Worm (Caenorhabditis elegans) whole organism, L1 larva: ENCODE data around the gene srw-36.

Experiments
- C04F5.9 ChIP-seq: sonication (generic microtip); optimal IDR thresholded peaks from 2 replicates; lab custom pipeline; 2016; ENCODE audit warnings: missing genetic modification characterization, missing compliant biosample characterization
- C16A3.4 ChIP-seq: fragments of 150-350 bp; optimal IDR thresholded peaks from 2 replicates; lab custom pipeline; 2014; ENCODE audit warnings: missing biosample characterization, missing genetic modification characterization
- C34B4.2 ChIP-seq: sonication (generic microtip); optimal IDR thresholded peaks from 2 replicates; lab custom pipeline; 2017; ENCODE audit warnings: mild to moderate bottlenecking, missing genetic modification characterization, missing compliant biosample characterization
- F16B12.6 ChIP-seq: fragments of 150-350 bp; optimal IDR thresholded peaks from 2 replicates; lab custom pipeline; 2014; ENCODE audit warnings: missing biosample characterization, missing genetic modification characterization
- Y116A8C.19 ChIP-seq: sonication (generic microtip); optimal IDR thresholded peaks from 2 replicates; lab custom pipeline; 2016; ENCODE audit warnings: missing compliant biosample characterization, missing genetic modification characterization, borderline replicate concordance
- ama-1 ChIP-seq: fragments of 150-350 bp; optimal IDR thresholded peaks from 2 replicates; lab custom pipeline; 2014
- ceh-8 ChIP-seq: fragments of 200-800 bp; sonication (Bioruptor generic); optimal IDR thresholded peaks from 2 replicates; lab custom pipeline; 2018; ENCODE audit warnings: mild to moderate bottlenecking, missing genetic modification characterization, moderate library complexity, missing compliant biosample characterization
- ceh-90 ChIP-seq: sonication (generic microtip); optimal IDR thresholded peaks from 2 replicates; lab custom pipeline; 2016; ENCODE audit warnings: missing genetic modification characterization, missing compliant biosample characterization
- efl-1 ChIP-seq, 4 experiments: fragments of 150-350 bp; optimal IDR thresholded peaks in 3 of 4; peaks in 1 of 4; 1 replicate in 1 of 4; 2 replicates in 3 of 4; lab custom pipeline; 2014; ENCODE audit warnings: missing biosample characterization in 2 of 4, missing genetic modification characterization in 2 of 4, missing genetic modification reagents in 2 of 4
- elt-2 ChIP-seq: sonication (generic microtip); optimal IDR thresholded peaks from 2 replicates; lab custom pipeline; 2016; ENCODE audit warnings: missing genetic modification characterization, mild to moderate bottlenecking, inconsistent platforms, missing compliant biosample characterization, missing genetic modification reagents
- fkh-10 ChIP-seq: sonication (generic microtip); optimal IDR thresholded peaks from 2 replicates; lab custom pipeline; 2017; ENCODE audit warnings: missing biosample characterization, missing genetic modification reagents, missing genetic modification characterization
- fkh-4 ChIP-seq: sonication (generic microtip); optimal IDR thresholded peaks from 2 replicates; lab custom pipeline; 2016; ENCODE audit warnings: missing compliant biosample characterization, missing genetic modification characterization, borderline replicate concordance
- hlh-17 ChIP-seq: fragments of 200-800 bp; sonication (Bioruptor generic); optimal IDR thresholded peaks from 2 replicates; lab custom pipeline; 2018; ENCODE audit warnings: missing genetic modification characterization, mild to moderate bottlenecking, missing compliant biosample characterization, moderate library complexity, borderline replicate concordance
- jun-1 ChIP-seq: fragments of 150-350 bp; optimal IDR thresholded peaks from 2 replicates; lab custom pipeline; 2014; ENCODE audit warnings: missing biosample characterization, missing genetic modification reagents, missing genetic modification characterization
- lin-13 ChIP-seq: fragments of 150-350 bp; optimal IDR thresholded peaks from 2 replicates; lab custom pipeline; 2014; ENCODE audit warnings: missing biosample characterization, missing genetic modification reagents, missing genetic modification characterization
- lin-35 ChIP-seq, 2 experiments: fragments of 150-350 bp; optimal IDR thresholded peaks; 2 replicates each; lab custom pipeline; 2014; ENCODE audit warnings: missing biosample characterization in 2 of 2, missing genetic modification characterization in 2 of 2, missing genetic modification reagents in 2 of 2
- lsy-2 ChIP-seq, 2 experiments: fragments of 150-350 bp; optimal IDR thresholded peaks; 2 replicates each; lab custom pipeline; 2014; ENCODE audit warnings: missing biosample characterization in 2 of 2, missing genetic modification characterization in 2 of 2
- mab-9 ChIP-seq: fragments of 200-800 bp; sonication (Bioruptor generic); IDR thresholded peaks from 2 replicates; pipeline ENCODE4 v1.3.6; 2022; ENCODE audit warnings: missing genetic modification reagents, missing genetic modification characterization, missing compliant biosample characterization
- mdl-1 ChIP-seq, 2 experiments: fragments of 150-350 bp; optimal IDR thresholded peaks; 2 replicates each; lab custom pipeline; 2014 to 2017; ENCODE audit warnings: missing biosample characterization in 2 of 2, missing genetic modification characterization in 2 of 2, inconsistent platforms in 1 of 2
- mep-1 ChIP-seq: fragments of 150-350 bp; optimal IDR thresholded peaks from 2 replicates; lab custom pipeline; 2014; ENCODE audit warnings: missing biosample characterization, missing genetic modification characterization
- nhr-20 ChIP-seq: sonication (generic microtip); optimal IDR thresholded peaks from 2 replicates; lab custom pipeline; 2016; ENCODE audit warnings: mild to moderate bottlenecking, missing genetic modification characterization, missing compliant biosample characterization
- nhr-237 ChIP-seq: fragments of 150-350 bp; optimal IDR thresholded peaks from 2 replicates; lab custom pipeline; 2014; ENCODE audit warnings: missing biosample characterization, missing genetic modification characterization
- nhr-28 ChIP-seq: fragments of 150-350 bp; optimal IDR thresholded peaks from 2 replicates; lab custom pipeline; 2014; ENCODE audit warnings: missing biosample characterization, missing genetic modification characterization
- nhr-71 ChIP-seq: sonication (generic microtip); optimal IDR thresholded peaks from 2 replicates; lab custom pipeline; 2016; ENCODE audit warnings: mild to moderate bottlenecking, missing genetic modification characterization, moderate library complexity, missing compliant biosample characterization
- nhr-90 ChIP-seq: sonication (generic microtip); optimal IDR thresholded peaks from 2 replicates; lab custom pipeline; 2016; ENCODE audit warnings: mild to moderate bottlenecking, missing genetic modification characterization, missing compliant biosample characterization; ENCODE audit not compliant: poor library complexity
- pax-3 ChIP-seq: fragments of 200-800 bp; sonication (Bioruptor generic); optimal IDR thresholded peaks from 2 replicates; lab custom pipeline; 2018; ENCODE audit warnings: mild to moderate bottlenecking, missing genetic modification characterization, moderate library complexity, missing compliant biosample characterization
- pqm-1 ChIP-seq: sonication (generic microtip); optimal IDR thresholded peaks from 3 replicates; lab custom pipeline; 2017; ENCODE audit warnings: missing biosample characterization, missing genetic modification characterization
- skn-1 ChIP-seq: fragments of 150-350 bp; optimal IDR thresholded peaks from 2 replicates; lab custom pipeline; 2014; ENCODE audit warnings: missing biosample characterization, missing genetic modification characterization
- swsn-7 ChIP-seq: sonication (generic microtip); optimal IDR thresholded peaks from 2 replicates; lab custom pipeline; 2016; ENCODE audit warnings: missing genetic modification characterization, missing compliant biosample characterization
- unc-30 ChIP-seq: sonication (generic microtip); optimal IDR thresholded peaks from 2 replicates; lab custom pipeline; 2017; ENCODE audit warnings: missing biosample characterization, missing genetic modification characterization
- unc-62 ChIP-seq: fragments of 150-350 bp; optimal IDR thresholded peaks from 2 replicates; lab custom pipeline; 2014; ENCODE audit warnings: missing biosample characterization, missing genetic modification reagents, missing genetic modification characterization
- unc-86 ChIP-seq: sonication (generic microtip); optimal IDR thresholded peaks from 2 replicates; lab custom pipeline; 2016; ENCODE audit warnings: missing genetic modification characterization, missing compliant biosample characterization
- vab-15 ChIP-seq: sonication (generic microtip); optimal IDR thresholded peaks from 2 replicates; lab custom pipeline; 2017; ENCODE audit warnings: missing genotype, mild to moderate bottlenecking, missing genetic modification characterization, missing compliant biosample characterization
- xbp-1 ChIP-seq: sonication (generic microtip); optimal IDR thresholded peaks from 2 replicates; lab custom pipeline; 2016; ENCODE audit warnings: missing genetic modification characterization, missing compliant biosample characterization

Gene srw-36

DNA sequence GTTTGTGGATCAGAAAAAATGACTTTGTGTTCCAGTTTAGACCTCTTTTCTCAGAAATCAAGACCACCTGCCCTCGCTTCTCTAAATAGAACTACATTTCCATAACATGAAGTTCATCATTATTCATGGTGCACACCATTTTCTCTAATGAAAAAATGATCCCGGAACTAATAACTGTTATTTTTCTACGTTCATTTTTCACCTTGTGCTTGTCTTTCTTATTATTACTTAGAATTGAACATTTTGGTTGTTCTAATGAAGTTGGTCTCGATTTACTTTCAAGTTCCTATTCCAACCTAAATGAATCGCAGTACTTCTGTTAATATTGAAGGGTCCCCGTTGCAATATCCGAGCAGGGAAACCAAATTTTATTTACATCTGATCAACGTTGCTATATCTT is at the start of gene srw-36:
Gene srw-36, plus strand, starts transcription at position 301 of the 400 bp plus-strand sequence.
- no peak for TF ChIP-seq hlh-17 (GFP tag; lab: Kevin White, UChicago)
- no peak for TF ChIP-seq nhr-28 (tag; lab: Kevin White, UChicago)
- no peak for TF ChIP-seq xbp-1
- TF ChIP-seq efl-1 (optimal IDR thresholded peaks at IDR 0.05; lab: Kevin White, UChicago), result no peak
- TF ChIP-seq efl-1 (GFP tag; optimal IDR thresholded peaks at IDR 0.05 in 1 of 2; lab: Kevin White, UChicago), result no peak
- TF ChIP-seq C16A3.4 (tag; lab: Kevin White, UChicago), result no peak
- TF ChIP-seq C04F5.9 (tag; lab: Kevin White, UChicago), result no peak
- TF ChIP-seq nhr-71 (tag; lab: Kevin White, UChicago), result no peak
- no peak for TF ChIP-seq fkh-4 (tag; lab: Kevin White, UChicago)
- TF ChIP-seq mab-9 (GFP tag; lab: Robert Waterston, UW), result no peak
- TF ChIP-seq skn-1 (tag; lab: Kevin White, UChicago), result no peak
- no peak for TF ChIP-seq pax-3

- TF ChIP-seq elt-2 (tag; lab: Kevin White, UChicago) (peak; percentile 54), nhr-90 (no peak), fkh-10 (no peak)
- TF ChIP-seq, all 84 proteins: peak for 1
Observed at ce11 chrV:16635911-16636310, 47.1 kb upstream of the srw-36 start, which contains the start of gene mltn-11. Gene mltn-11, plus strand, starts transcription at chrV:16636186.

ce11 chrV:16638204-16638603 is 44.8 kb upstream of the srw-36 start, which contains the start of gene srw-76:
Gene srw-76, minus strand, starts transcription at chrV:16638304.
- no peak for TF ChIP-seq vab-15 (tag; lab: Kevin White, UChicago)
- TF ChIP-seq skn-1 (tag; lab: Kevin White, UChicago), result no peak
- TF ChIP-seq nhr-90, result no peak
- no peak for TF ChIP-seq unc-30 (tag; lab: Kevin White, UChicago)
- no peak for TF ChIP-seq jun-1 (tag; lab: Kevin White, UChicago)
- TF ChIP-seq lin-35 (GFP tag; optimal IDR thresholded peaks at IDR 0.05; lab: Kevin White, UChicago), result no peak
- no peak for TF ChIP-seq unc-62 (GFP tag; lab: Kevin White, UChicago)
- TF ChIP-seq swsn-7, result no peak
- no peak for TF ChIP-seq C34B4.2 (tag; lab: Kevin White, UChicago)
- TF ChIP-seq unc-86 (tag; lab: Kevin White, UChicago), result no peak
- TF ChIP-seq, all 84 proteins: peak for 0

DNA sequence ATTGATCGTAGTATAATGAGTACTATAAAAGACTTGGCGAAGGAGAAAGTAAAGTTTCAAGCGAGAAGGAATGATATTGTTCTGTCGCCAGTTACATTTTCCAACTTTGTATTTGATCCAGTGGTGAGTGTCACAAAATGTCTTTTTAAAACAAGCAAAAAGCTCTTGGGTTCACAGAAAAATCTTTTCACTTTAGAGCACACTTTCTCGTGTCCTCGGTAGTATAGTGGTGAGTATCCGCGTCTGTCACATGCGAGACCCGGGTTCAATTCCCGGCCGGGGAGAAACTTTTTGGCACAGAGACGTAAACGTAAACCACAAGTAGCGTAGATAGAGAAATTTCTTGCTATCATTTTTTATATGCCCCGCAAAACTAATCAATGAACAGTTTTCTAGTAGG is 42.6 kb upstream of the srw-36 start:
- no peak for TF ChIP-seq nhr-20
- TF ChIP-seq skn-1 (tag; lab: Kevin White, UChicago), result no peak
- TF ChIP-seq swsn-7, result no peak
- no peak for TF ChIP-seq lin-13 (GFP tag; lab: Kevin White, UChicago)
- no peak for TF ChIP-seq mdl-1 (tag; optimal IDR thresholded peaks at IDR 0.05; lab: Kevin White, UChicago)
- no peak for TF ChIP-seq mab-9 (GFP tag; lab: Robert Waterston, UW)
- TF ChIP-seq ama-1 (lab: Kevin White, UChicago), result no peak
- TF ChIP-seq ceh-8, result no peak
- no peak for TF ChIP-seq mep-1 (tag; lab: Kevin White, UChicago)
- no peak for TF ChIP-seq ceh-90 (tag; lab: Kevin White, UChicago)
- TF ChIP-seq nhr-237 (tag; lab: Kevin White, UChicago), result no peak
- no peak for TF ChIP-seq pqm-1 (tag; lab: Kevin White, UChicago)
- no peak for TF ChIP-seq C34B4.2 (tag; lab: Kevin White, UChicago)
- TF ChIP-seq lsy-2 (tag; optimal IDR thresholded peaks at IDR 0.05; lab: Kevin White, UChicago), result no peak
- no peak for TF ChIP-seq F16B12.6 (tag; lab: Kevin White, UChicago)
- TF ChIP-seq, all 84 proteins: peak for 0

DNA sequence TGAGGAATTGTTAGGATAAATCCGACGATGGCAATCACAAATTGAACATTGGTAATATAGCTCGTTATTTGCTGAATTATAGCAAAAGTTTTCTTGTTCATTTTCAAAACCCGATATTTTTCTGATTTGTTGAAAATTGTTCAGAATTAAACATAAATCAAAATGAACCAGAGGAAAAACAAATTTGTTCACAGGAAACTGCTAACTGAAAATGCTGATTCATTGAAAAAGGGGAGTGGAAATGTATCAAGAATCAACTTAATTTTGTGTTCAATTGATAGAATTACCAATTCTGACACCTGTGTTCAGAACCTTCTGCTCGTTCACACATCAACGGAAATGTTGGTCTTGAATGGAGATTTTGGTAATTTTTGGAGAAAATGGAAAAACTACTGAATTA is 39.4 kb upstream of the srw-36 start, which contains the start of gene srw-77:
Gene srw-77, minus strand, starts transcription at position 101 of the 400 bp plus-strand sequence.
- TF ChIP-seq nhr-71 (tag; lab: Kevin White, UChicago), result no peak
- no peak for TF ChIP-seq lsy-2 (tag; optimal IDR thresholded peaks at IDR 0.05; lab: Kevin White, UChicago)
- TF ChIP-seq Y116A8C.19 (tag; lab: Kevin White, UChicago), result no peak
